Fruit fly (Drosophila melanogaster): ENCODE measurements around the gene sti.

The sti gene

DNA sequence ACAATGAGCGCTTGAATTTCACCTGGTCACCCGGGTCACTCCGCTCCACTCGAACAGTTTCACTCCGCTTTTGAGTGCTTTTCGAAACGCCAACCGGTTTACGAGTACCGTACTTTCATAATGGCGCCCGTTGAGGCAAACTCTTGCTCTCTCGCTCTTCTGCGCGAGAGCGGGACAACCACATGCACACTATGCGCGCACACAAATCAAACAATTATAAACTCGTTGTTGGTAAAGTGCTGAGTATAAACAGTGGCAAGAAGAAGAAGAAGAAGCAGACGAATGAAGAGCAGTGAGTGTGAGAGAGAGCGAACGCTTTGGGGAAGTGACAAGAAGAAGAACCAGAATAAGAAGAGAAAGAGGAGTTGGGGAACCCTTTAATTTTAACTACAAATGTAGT, 46.6 kb downstream of the sti start, which contains the start of gene eyg:
Gene eyg (minus strand): TSS at position 6 of the 400 bp plus-strand sequence.
- TF ChIP-seq jim (GFP tag; optimal IDR thresholded peaks at IDR 0.05): no peak
- TF ChIP-seq dl (GFP tag; optimal IDR thresholded peaks at IDR 0.05; ENCODE audit: insufficient read depth in 1 of 2, partially characterized antibody in 2 of 2): peak in 1 of 2 experiments; percentile 57
- peak; percentile 23 for TF ChIP-seq Hnf4 (GFP tag; optimal IDR thresholded peaks at IDR 0.05)
- TF ChIP-seq brk (GFP tag; optimal IDR thresholded peaks at IDR 0.05): peak; percentile 15
- TF ChIP-seq psq (GFP tag; optimal IDR thresholded peaks at IDR 0.05): peak; percentile 84
- TF ChIP-seq CG32264 (GFP tag; optimal IDR thresholded peaks at IDR 0.05): no peak
- no peak for TF ChIP-seq Rel (GFP tag; optimal IDR thresholded peaks at IDR 0.05)
- TF ChIP-seq Rel (tag; optimal IDR thresholded peaks at IDR 0.05): peak; percentile 24
- TF ChIP-seq fru (GFP tag; optimal IDR thresholded peaks at IDR 0.05): peak; percentile 1
- TF ChIP-seq HLH106 (tag; optimal IDR thresholded peaks at IDR 0.05): no peak
- TF ChIP-seq h (GFP tag; optimal IDR thresholded peaks at IDR 0.05): peak; percentile 46
- TF ChIP-seq dmrt93B (GFP tag; optimal IDR thresholded peaks at IDR 0.05): no peak
- TF ChIP-seq br (GFP tag; optimal IDR thresholded peaks at IDR 0.05): peak; percentile 6
- TF ChIP-seq Dif (GFP tag; optimal IDR thresholded peaks at IDR 0.05; ENCODE audit: partially characterized antibody): peak; percentile 66
- peak; percentile 95 for TF ChIP-seq Vsx2 (GFP tag; optimal IDR thresholded peaks at IDR 0.05; ENCODE audit: partially characterized antibody)
- no peak for TF ChIP-seq GATAd (GFP tag; optimal IDR thresholded peaks at IDR 0.05)
- TF ChIP-seq Hr83 (GFP tag; optimal IDR thresholded peaks at IDR 0.05; ENCODE audit: poor library complexity, severe bottlenecking): peak; percentile 57

DNA sequence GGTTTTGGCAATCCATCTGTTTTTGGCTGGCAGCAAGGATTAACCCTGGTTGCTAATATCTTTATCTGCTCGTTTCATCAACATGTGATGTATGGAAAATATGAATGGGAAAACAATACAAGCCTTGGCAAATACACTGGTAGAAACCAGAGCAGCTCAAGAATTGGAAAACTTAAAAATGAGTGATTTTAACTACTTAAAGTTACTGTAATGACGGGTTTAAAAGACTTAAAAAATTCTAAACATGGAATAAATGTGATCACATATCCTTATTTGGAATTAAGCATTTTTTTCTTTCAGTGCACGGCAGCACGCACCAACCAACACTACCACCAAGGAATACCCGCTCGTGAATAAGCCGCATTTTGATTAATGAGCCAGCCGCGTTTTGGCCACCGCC, 49.4 kb downstream of the sti start:
- TF ChIP-seq OdsH (GFP tag; optimal IDR thresholded peaks at IDR 0.05): no peak
- no peak for TF ChIP-seq h (GFP tag; optimal IDR thresholded peaks at IDR 0.05)
- peak; percentile 32 for TF ChIP-seq fru (GFP tag; optimal IDR thresholded peaks at IDR 0.05)
- TF ChIP-seq HLH106 (tag; optimal IDR thresholded peaks at IDR 0.05): peak; percentile 49

- TF ChIP-seq dl (GFP tag; optimal IDR thresholded peaks at IDR 0.05; ENCODE audit: insufficient read depth in 1 of 2, partially characterized antibody in 2 of 2): no peak
- TF ChIP-seq Hnf4 (GFP tag; optimal IDR thresholded peaks at IDR 0.05): no peak
- TF ChIP-seq Dfd (GFP tag; optimal IDR thresholded peaks at IDR 0.05): peak; percentile 73
- no peak for TF ChIP-seq HLH106 (tag; optimal IDR thresholded peaks at IDR 0.05)
These were observed 51.0 kb downstream of the sti start for dm6 chr3L:12463580-12463979.

dm6 chr3L:12461953-12462352, 52.7 kb downstream of the sti start:
- TF ChIP-seq usp (GFP tag; optimal IDR thresholded peaks at IDR 0.05): no peak
- no peak for TF ChIP-seq Hr83 (GFP tag; optimal IDR thresholded peaks at IDR 0.05; ENCODE audit: poor library complexity, severe bottlenecking)
- TF ChIP-seq lola (GFP tag; optimal IDR thresholded peaks at IDR 0.05): no peak

All from whole organism, wandering third instar larva.